Worm (Caenorhabditis elegans) whole organism, mixed stage, embryonic: Measurements from ENCODE around the gene H12D21.11.

Experiments used
- bed-3 ChIP-seq: fragments of 200-800 bp; sonication (Bioruptor generic); optimal IDR thresholded peaks from 3 replicates; lab custom pipeline; 2018; ENCODE audit warnings: mild to moderate bottlenecking, missing genetic modification characterization, moderate library complexity, missing compliant biosample characterization
- blmp-1 ChIP-seq: fragments of 150-350 bp; optimal IDR thresholded peaks from 2 replicates; lab custom pipeline; 2014; ENCODE audit warnings: missing biosample characterization, missing genetic modification characterization
- ceh-39 ChIP-seq: fragments of 150-350 bp; optimal IDR thresholded peaks from 2 replicates; lab custom pipeline; 2014; ENCODE audit warnings: missing biosample characterization, missing genetic modification characterization
- elt-1 ChIP-seq: sonication (generic microtip); optimal IDR thresholded peaks from 2 replicates; lab custom pipeline; 2017; ENCODE audit warnings: missing genetic modification characterization, mild to moderate bottlenecking, missing compliant biosample characterization, antibody characterized with exemption, moderate library complexity, borderline replicate concordance; ENCODE audit not compliant: insufficient read depth
- ham-2 ChIP-seq: fragments of 200-800 bp; sonication (Bioruptor generic); optimal IDR thresholded peaks from 2 replicates; lab custom pipeline; 2018; ENCODE audit warnings: mild to moderate bottlenecking, missing genetic modification characterization, missing compliant biosample characterization
- hlh-1 ChIP-seq: fragments of 150-350 bp; optimal IDR thresholded peaks from 2 replicates; lab custom pipeline; 2014; ENCODE audit warnings: missing biosample characterization, missing genetic modification reagents, missing genetic modification characterization
- lin-13 ChIP-seq: fragments of 150-350 bp; optimal IDR thresholded peaks from 2 replicates; lab custom pipeline; 2014; ENCODE audit warnings: missing biosample characterization, missing genetic modification characterization
- lin-32 ChIP-seq: fragments of 200-800 bp; sonication (Bioruptor generic); optimal IDR thresholded peaks from 2 replicates; lab custom pipeline; 2018; ENCODE audit warnings: mild to moderate bottlenecking, missing genetic modification characterization, missing compliant biosample characterization
- mep-1 ChIP-seq: fragments of 150-350 bp; optimal IDR thresholded peaks from 2 replicates; lab custom pipeline; 2017; ENCODE audit warnings: missing biosample characterization, missing genetic modification reagents, missing genetic modification characterization, inconsistent platforms
- nhr-12 ChIP-seq: fragments of 150-350 bp; optimal IDR thresholded peaks from 2 replicates; lab custom pipeline; 2014; ENCODE audit warnings: missing biosample characterization, missing genetic modification characterization
- nhr-237 ChIP-seq: fragments of 150-350 bp; optimal IDR thresholded peaks from 2 replicates; lab custom pipeline; 2014; ENCODE audit warnings: missing biosample characterization, missing genetic modification characterization
- snpc-4 ChIP-seq: fragments of 150-350 bp; optimal IDR thresholded peaks from 2 replicates; lab custom pipeline; 2014; ENCODE audit warnings: missing biosample characterization, missing genetic modification characterization
- ztf-11 ChIP-seq: fragments of 150-350 bp; optimal IDR thresholded peaks from 2 replicates; lab custom pipeline; 2014; ENCODE audit warnings: missing biosample characterization, missing genetic modification characterization

DNA sequence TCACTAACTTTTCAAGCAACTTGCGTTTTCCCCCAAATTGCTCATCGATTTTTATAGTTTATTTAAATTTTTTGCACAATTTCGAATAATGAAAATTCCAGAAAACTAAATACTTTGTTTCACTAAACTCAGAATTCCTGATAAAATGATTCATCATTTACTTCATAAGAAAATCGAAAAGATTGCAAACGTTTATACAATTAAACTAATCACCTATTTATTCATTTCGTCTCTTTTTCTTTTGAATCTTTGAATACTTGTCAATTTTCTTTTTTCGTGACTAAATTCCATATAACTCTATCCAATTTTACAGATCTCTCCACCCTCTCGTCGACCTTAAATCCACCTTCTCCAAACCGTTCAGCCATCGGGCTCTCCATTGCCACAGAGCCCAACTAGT, 20.9 kb downstream of the H12D21.11 start, which contains the start of gene C30G7.2:
- TF ChIP-seq ztf-11 (tag; lab: Kevin White, UChicago) (no peak), ham-2 (GFP tag; lab: Kevin White, UChicago) (no peak), ceh-39 (tag; lab: Kevin White, UChicago) (no peak), snpc-4 (no peak), lin-32 (no peak), bed-3 (GFP tag; lab: Kevin White, UChicago) (no peak), hlh-1 (tag; lab: Kevin White, UChicago) (no peak), blmp-1 (tag; lab: Kevin White, UChicago) (no peak), lin-13 (tag; lab: Kevin White, UChicago) (no peak), mep-1 (tag; lab: Kevin White, UChicago) (no peak), nhr-237 (tag; lab: Kevin White, UChicago) (no peak), nhr-12 (tag; lab: Kevin White, UChicago) (no peak), elt-1 (tag; lab: Kevin White, UChicago) (no peak)
